Fruit fly (Drosophila melanogaster) whole organism, embryonic: ENCODE data around the gene CG5191.

Experiments
- Atf6 ChIP-seq: fragments of 200-800 bp; sonication (Bioruptor generic); IDR thresholded peaks from 2 replicates; pipeline ENCODE4 v1.3.6; 2022; ENCODE audit warnings: missing biosample characterization, missing genetic modification characterization
- Blimp-1 ChIP-seq: fragments of 200-800 bp; sonication (Bioruptor generic); optimal IDR thresholded peaks from 3 replicates; lab custom pipeline; 2018; ENCODE audit warnings: missing biosample characterization, missing genetic modification characterization, mild to moderate bottlenecking, moderate library complexity, missing genetic modification reagents
- CG10209 ChIP-seq: fragments of 200-800 bp; sonication (Bioruptor generic); optimal IDR thresholded peaks from 3 replicates; lab custom pipeline; 2017; ENCODE audit warnings: missing biosample characterization, mild to moderate bottlenecking, missing genetic modification characterization, missing genetic modification reagents
- CG11695 ChIP-seq: fragments of 200-800 bp; sonication (Bioruptor generic); IDR thresholded peaks from 3 replicates; pipeline ENCODE4 v1.3.6; 2022; ENCODE audit warnings: missing biosample characterization, missing genetic modification characterization
- CG15269 ChIP-seq: fragments of 200-800 bp; sonication (Bioruptor generic); optimal IDR thresholded peaks from 2 replicates; lab custom pipeline; 2018; ENCODE audit warnings: missing biosample characterization, mild to moderate bottlenecking, missing genetic modification characterization, moderate library complexity
- CG15514 ChIP-seq: fragments of 200-800 bp; sonication (Bioruptor generic); optimal IDR thresholded peaks from 3 replicates; lab custom pipeline; 2017; ENCODE audit warnings: missing biosample characterization, missing genetic modification characterization, mild to moderate bottlenecking, moderate library complexity, missing genetic modification reagents
- CG1602 ChIP-seq: fragments of 200-800 bp; sonication (Bioruptor generic); optimal IDR thresholded peaks from 3 replicates; lab custom pipeline; 2016; ENCODE audit warnings: missing biosample characterization, missing genetic modification characterization
- CG17186 ChIP-seq: fragments of 200-800 bp; sonication (Bioruptor generic); optimal IDR thresholded peaks from 3 replicates; lab custom pipeline; 2017; ENCODE audit warnings: missing biosample characterization, missing genetic modification reagents, missing genetic modification characterization
- CG32532 ChIP-seq: fragments of 200-800 bp; sonication (Bioruptor generic); IDR thresholded peaks from 2 replicates; pipeline ENCODE4 v1.3.6; 2022; ENCODE audit warnings: missing biosample characterization, missing genetic modification characterization
- CG32772 ChIP-seq: fragments of 200-800 bp; sonication (Bioruptor generic); IDR thresholded peaks from 2 replicates; pipeline ENCODE4 v1.3.6; 2022; ENCODE audit warnings: missing biosample characterization, missing genetic modification characterization
- CG3726 ChIP-seq: fragments of 200-800 bp; sonication (Bioruptor generic); IDR thresholded peaks from 3 replicates; pipeline ENCODE4, ENCODE4 v1.3.6; 2022; ENCODE audit warnings: missing biosample characterization, missing genetic modification characterization
- CG4360 ChIP-seq: fragments of 200-800 bp; sonication (Bioruptor generic); IDR thresholded peaks from 2 replicates; pipeline ENCODE4 v1.3.6; 2022; ENCODE audit warnings: missing biosample characterization, missing genetic modification characterization
- CG5245 ChIP-seq: fragments of 200-800 bp; sonication (Bioruptor generic); optimal IDR thresholded peaks from 3 replicates; lab custom pipeline; 2016; ENCODE audit warnings: missing biosample characterization, missing genetic modification characterization
- CG5953 ChIP-seq: fragments of 200-800 bp; sonication (Bioruptor generic); IDR thresholded peaks from 2 replicates; pipeline ENCODE4 v1.3.6; 2022; ENCODE audit warnings: missing biosample characterization, missing genetic modification characterization
- CG6175 ChIP-seq: fragments of 200-800 bp; sonication (Bioruptor generic); IDR thresholded peaks from 3 replicates; pipeline ENCODE4 v1.3.6; 2022; ENCODE audit warnings: missing biosample characterization, missing genetic modification characterization
- CG6254 ChIP-seq: fragments of 200-800 bp; sonication (Bioruptor generic); optimal IDR thresholded peaks from 3 replicates; lab custom pipeline; 2017; ENCODE audit warnings: mild to moderate bottlenecking, missing biosample characterization, missing genetic modification reagents, missing genetic modification characterization
- CG9817 ChIP-seq: fragments of 200-800 bp; sonication (Bioruptor generic); optimal IDR thresholded peaks from 2 replicates; lab custom pipeline; 2018; ENCODE audit warnings: missing biosample characterization, mild to moderate bottlenecking, missing genetic modification characterization, moderate library complexity
- CrebB ChIP-seq: fragments of 200-800 bp; sonication (Bioruptor generic); optimal IDR thresholded peaks from 3 replicates; lab custom pipeline; 2018; ENCODE audit warnings: missing biosample characterization, mild to moderate bottlenecking, missing genetic modification characterization
- D ChIP-seq, 2 experiments: fragments of 200-800 bp in 1 of 2; fragments of >200 bp in 1 of 2; sonication (Bioruptor generic) in 1 of 2; optimal IDR thresholded peaks; 2 replicates in 1 of 2; 3 replicates in 1 of 2; lab custom pipeline; 2017; ENCODE audit warnings: mild to moderate bottlenecking in 1 of 2, missing biosample characterization in 1 of 2, missing genetic modification characterization in 1 of 2, missing genetic modification reagents in 1 of 2
- D19A ChIP-seq: fragments of 200-800 bp; optimal IDR thresholded peaks from 3 replicates; lab custom pipeline; 2019; ENCODE audit warnings: missing biosample characterization, mild to moderate bottlenecking, missing genetic modification characterization, moderate library complexity
- Dbx ChIP-seq: fragments of 200-800 bp; sonication (Bioruptor generic); IDR thresholded peaks from 3 replicates; pipeline ENCODE4 v1.3.6; 2022; ENCODE audit warnings: missing biosample characterization, missing genetic modification characterization
- Dfd ChIP-seq, 2 experiments: fragments of >200 bp; optimal IDR thresholded peaks; 2 replicates each; lab custom pipeline; 2017; ENCODE audit warnings: missing biosample characterization in 2 of 2, missing genetic modification characterization in 2 of 2
- Gsc ChIP-seq: fragments of 200-800 bp; sonication (Bioruptor generic); IDR thresholded peaks from 2 replicates; pipeline ENCODE4 v1.3.6; 2022; ENCODE audit warnings: missing biosample characterization, missing genetic modification characterization
- Hand ChIP-seq: fragments of 200-800 bp; sonication (Bioruptor generic); optimal IDR thresholded peaks from 2 replicates; lab custom pipeline; 2017; ENCODE audit warnings: mild to moderate bottlenecking, missing biosample characterization, missing genetic modification reagents, missing genetic modification characterization
- Hmr ChIP-seq: fragments of 200-800 bp; sonication (Bioruptor generic); optimal IDR thresholded peaks from 3 replicates; lab custom pipeline; 2017; ENCODE audit warnings: mild to moderate bottlenecking, missing biosample characterization, missing genetic modification reagents, missing genetic modification characterization
- Nf-YC ChIP-seq: fragments of 200-800 bp; optimal IDR thresholded peaks from 3 replicates; lab custom pipeline; 2019; ENCODE audit warnings: missing biosample characterization, mild to moderate bottlenecking, missing genetic modification characterization, moderate library complexity
- Ravus ChIP-seq: fragments of 200-800 bp; sonication (Bioruptor generic); IDR thresholded peaks from 2 replicates; pipeline ENCODE4 v1.3.6; 2022; ENCODE audit warnings: missing biosample characterization, missing genetic modification characterization
- Rfx ChIP-seq: fragments of 200-800 bp; sonication (Bioruptor generic); IDR thresholded peaks from 2 replicates; pipeline ENCODE4 v1.3.6; 2022; ENCODE audit warnings: missing biosample characterization, missing genetic modification characterization
- Rx ChIP-seq: fragments of 200-800 bp; sonication (Bioruptor generic); IDR thresholded peaks from 2 replicates; pipeline ENCODE4 v1.3.6; 2022; ENCODE audit warnings: missing biosample characterization, missing genetic modification characterization
- Spps ChIP-seq: fragments of 200-800 bp; sonication (Bioruptor generic); optimal IDR thresholded peaks from 2 replicates; lab custom pipeline; 2018; ENCODE audit warnings: missing biosample characterization, mild to moderate bottlenecking, missing genetic modification characterization
- br ChIP-seq: fragments of >200 bp; optimal IDR thresholded peaks from 2 replicates; lab custom pipeline; 2017
- chinmo ChIP-seq: fragments of 200-800 bp; sonication (Bioruptor generic); IDR thresholded peaks from 4 replicates; pipeline ENCODE4 v1.3.6; 2022; ENCODE audit warnings: missing biosample characterization, missing genetic modification characterization; ENCODE audit not compliant: partially characterized antibody
- corto ChIP-seq: fragments of 200-800 bp; sonication (Bioruptor generic); optimal IDR thresholded peaks from 2 replicates; lab custom pipeline; 2016; ENCODE audit warnings: missing biosample characterization, mild to moderate bottlenecking, missing genetic modification characterization, moderate library complexity
- crc ChIP-seq: fragments of 200-800 bp; sonication (Bioruptor generic); optimal IDR thresholded peaks from 2 replicates; lab custom pipeline; 2016; ENCODE audit warnings: missing biosample characterization, missing genetic modification characterization
- da ChIP-seq: fragments of 200-800 bp; sonication (Bioruptor generic); optimal IDR thresholded peaks from 2 replicates; lab custom pipeline; 2016; ENCODE audit warnings: missing biosample characterization, missing genetic modification characterization
- dm ChIP-seq: fragments of 200-800 bp; sonication (Bioruptor generic); optimal IDR thresholded peaks from 3 replicates; lab custom pipeline; 2016; ENCODE audit warnings: missing biosample characterization, missing genetic modification characterization
- dpn ChIP-seq, 2 experiments: fragments of 200-800 bp; sonication (Bioruptor generic); optimal IDR thresholded peaks; 3 replicates each; lab custom pipeline; 2016; ENCODE audit warnings: missing biosample characterization in 2 of 2, missing genetic modification characterization in 2 of 2
- emc ChIP-seq: fragments of 200-800 bp; sonication (Bioruptor generic); optimal IDR thresholded peaks from 2 replicates; lab custom pipeline; 2016; ENCODE audit warnings: missing biosample characterization, missing genetic modification characterization
- en ChIP-seq: fragments of 200-800 bp; sonication (Bioruptor generic); optimal IDR thresholded peaks from 2 replicates; lab custom pipeline; 2016; ENCODE audit warnings: missing biosample characterization, missing genetic modification characterization
- exex ChIP-seq: fragments of 200-800 bp; sonication (Bioruptor generic); optimal IDR thresholded peaks from 4 replicates; lab custom pipeline; 2018; ENCODE audit warnings: missing biosample characterization, mild to moderate bottlenecking, missing genetic modification characterization, moderate library complexity
- fd64A ChIP-seq: fragments of 200-800 bp; sonication (Bioruptor generic); optimal IDR thresholded peaks from 3 replicates; lab custom pipeline; 2018; ENCODE audit warnings: missing biosample characterization, mild to moderate bottlenecking, missing genetic modification characterization
- fru ChIP-seq: fragments of >200 bp; optimal IDR thresholded peaks from 2 replicates; lab custom pipeline; 2017
- gro ChIP-seq: fragments of 200-800 bp; sonication (Bioruptor generic); optimal IDR thresholded peaks from 2 replicates; lab custom pipeline; 2016; ENCODE audit warnings: missing biosample characterization, missing genetic modification characterization
- gsb-n ChIP-seq: fragments of 200-800 bp; sonication (Bioruptor generic); optimal IDR thresholded peaks from 3 replicates; lab custom pipeline; 2018; ENCODE audit warnings: missing biosample characterization, mild to moderate bottlenecking, missing genetic modification characterization
- ham ChIP-seq: fragments of 200-800 bp; sonication (Bioruptor generic); IDR thresholded peaks from 2 replicates; pipeline ENCODE4 v1.3.6; 2022; ENCODE audit warnings: missing biosample characterization, missing genetic modification characterization
- oc ChIP-seq: fragments of 200-800 bp; sonication (Bioruptor generic); optimal IDR thresholded peaks from 2 replicates; lab custom pipeline; 2018; ENCODE audit warnings: missing biosample characterization, mild to moderate bottlenecking, missing genetic modification characterization, moderate library complexity
- ranshi ChIP-seq: fragments of 200-800 bp; sonication (Bioruptor generic); IDR thresholded peaks from 2 replicates; pipeline ENCODE4 v1.3.6; 2022; ENCODE audit warnings: missing biosample characterization, missing genetic modification characterization
- slp2 ChIP-seq: fragments of 200-800 bp; sonication (Bioruptor generic); optimal IDR thresholded peaks from 2 replicates; lab custom pipeline; 2016; ENCODE audit warnings: missing biosample characterization, missing genetic modification characterization
- sna ChIP-seq: fragments of 200-800 bp; sonication (Bioruptor generic); IDR thresholded peaks from 2 replicates; pipeline ENCODE4 v1.3.6; 2022; ENCODE audit warnings: missing biosample characterization, missing genetic modification characterization; ENCODE audit not compliant: partially characterized antibody
- trem ChIP-seq: fragments of 200-800 bp; optimal IDR thresholded peaks from 3 replicates; lab custom pipeline; 2019; ENCODE audit warnings: missing biosample characterization, mild to moderate bottlenecking, missing genetic modification characterization, moderate library complexity
- ttk ChIP-seq: fragments of 200-800 bp; sonication (Bioruptor generic); IDR thresholded peaks from 2 replicates; pipeline ENCODE4 v2.1.2; 2022; ENCODE audit warnings: missing biosample characterization, missing genetic modification characterization
- zfh1 ChIP-seq: fragments of 200-800 bp; sonication (Bioruptor generic); IDR thresholded peaks from 3 replicates; pipeline ENCODE4 v1.3.6; 2022; ENCODE audit warnings: missing biosample characterization, missing genetic modification characterization

The CG5191 gene

DNA sequence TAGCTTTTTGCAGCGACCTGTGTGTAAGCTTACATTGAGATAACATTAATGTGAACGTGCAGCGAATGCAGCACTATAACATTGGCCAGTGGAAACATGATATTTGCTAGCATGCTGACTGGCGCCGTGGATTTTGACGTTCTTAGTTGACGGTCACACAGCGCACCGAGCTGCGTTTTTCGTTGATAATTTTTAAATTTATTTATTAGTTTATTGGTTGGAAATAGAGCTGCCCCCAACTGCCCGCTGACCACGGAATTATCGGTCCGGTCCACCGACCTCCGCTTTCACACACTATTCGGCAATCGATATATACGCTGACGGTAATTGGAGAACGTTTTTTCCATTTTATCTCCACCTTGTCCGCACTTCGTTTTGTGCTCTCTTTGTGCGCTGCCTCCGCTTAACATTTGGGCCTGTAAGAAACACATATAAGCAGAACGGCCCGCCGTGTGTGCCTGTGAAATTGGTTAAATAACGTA, 61.2 kb downstream of the CG5191 start, which contains the start of gene H (continued):
- TF ChIP-seq CG4360 (GFP tag; lab: Robert Waterston, UW) (no peak; the same call in 1 of the 2 replicates), CG10209 (GFP tag; lab: Kevin White, UChicago) (no peak), D (optimal IDR thresholded peaks at IDR 0.05; lab: Kevin White, UChicago) (no peak), D (GFP tag; optimal IDR thresholded peaks at IDR 0.05; lab: Kevin White, UChicago) (no peak), Rfx (GFP tag; lab: Robert Waterston, UW) (no peak), Dfd (GFP tag; optimal IDR thresholded peaks at IDR 0.05; lab: Kevin White, UChicago) (peak in 1 of 2 experiments; percentile 56), CG6254 (GFP tag; lab: Kevin White, UChicago) (no peak), fd64A (GFP tag; lab: Kevin White, UChicago) (no peak), crc (GFP tag; lab: Kevin White, UChicago) (no peak), ham (no peak), dpn (GFP tag; optimal IDR thresholded peaks at IDR 0.05; lab: Kevin White, UChicago) (no peak), Rx (GFP tag; lab: Robert Waterston, UW) (no peak), Dbx (GFP tag; lab: Robert Waterston, UW) (0 out of 3 replicates have a peak, but pooled peaks have one; percentile 10), trem (tag; lab: Kevin White, UChicago) (peak; percentile 45), Nf-YC (tag; lab: Kevin White, UChicago) (no peak), CG32532 (no peak), CG17186 (GFP tag; lab: Kevin White, UChicago) (peak; percentile 71), oc (no peak), CG15514 (no peak), emc (GFP tag; lab: Kevin White, UChicago) (no peak), en (GFP tag; lab: Kevin White, UChicago) (no peak), CG9817 (tag; lab: Kevin White, UChicago) (no peak), Ravus (GFP tag; lab: Robert Waterston, UW) (no peak), Gsc (GFP tag; lab: Robert Waterston, UW) (no peak), ranshi (no peak), br (no peak), ttk (GFP tag; lab: Robert Waterston, UW) (no peak), CG11695 (no peak), gsb-n (tag; lab: Kevin White, UChicago) (no peak), Hand (GFP tag; lab: Kevin White, UChicago) (no peak), CG5245 (GFP tag; lab: Kevin White, UChicago) (no peak), da (GFP tag; lab: Kevin White, UChicago) (no peak), CrebB (no peak), Hmr (no peak), slp2 (GFP tag; lab: Kevin White, UChicago) (no peak), CG1602 (GFP tag; lab: Kevin White, UChicago) (no peak), sna (GFP tag; lab: Robert Waterston, UW) (no peak), D19A (tag; lab: Kevin White, UChicago) (no peak), exex (tag; lab: Kevin White, UChicago) (no peak), zfh1 (GFP tag; lab: Robert Waterston, UW) (no peak), Blimp-1 (no peak), Spps (tag; lab: Kevin White, UChicago) (no peak), Atf6 (GFP tag; lab: Robert Waterston, UW) (no peak), CG3726 (GFP tag; lab: Robert Waterston, UW) (no peak), chinmo (0 out of 4 replicates have a peak, but pooled peaks have one; percentile 44), corto (no peak), gro (GFP tag; lab: Kevin White, UChicago) (no peak), CG5953 (no peak), dm (GFP tag; lab: Kevin White, UChicago) (peak; percentile 24), fru (no peak), CG32772 (no peak), CG15269 (tag; lab: Kevin White, UChicago) (no peak), CG6175 (no peak)
